Worm (Caenorhabditis elegans) whole organism, young adult: ENCODE data around the gene srw-38.

Experiments used
- B0336.3 ChIP-seq: fragments of 200-800 bp; sonication (Bioruptor generic); IDR thresholded peaks from 2 replicates; pipeline ENCODE4 v1.3.6; 2022; ENCODE audit warnings: missing genetic modification characterization, missing compliant biosample characterization
- F52B5.7 ChIP-seq: sonication (generic microtip); optimal IDR thresholded peaks from 2 replicates; lab custom pipeline; 2016; ENCODE audit warnings: mild to moderate bottlenecking, missing genetic modification characterization, missing compliant biosample characterization
- ceh-40 ChIP-seq: fragments of 200-800 bp; sonication (Bioruptor generic); IDR thresholded peaks from 2 replicates; pipeline ENCODE4 v1.3.6; 2022; ENCODE audit warnings: missing genetic modification characterization, missing compliant biosample characterization
- ets-4 ChIP-seq: fragments of 200-800 bp; sonication (Bioruptor generic); optimal IDR thresholded peaks from 2 replicates; lab custom pipeline; 2018; ENCODE audit warnings: mild to moderate bottlenecking, missing genetic modification characterization, missing compliant biosample characterization
- hlh-12 ChIP-seq: sonication (generic microtip); optimal IDR thresholded peaks from 2 replicates; lab custom pipeline; 2016; ENCODE audit warnings: missing genetic modification characterization, missing compliant biosample characterization
- lin-35 ChIP-seq, 3 experiments: fragments of 150-350 bp in 2 of 3; sonication (generic microtip) in 1 of 3; optimal IDR thresholded peaks; 2 replicates each; lab custom pipeline; 2014 to 2018; ENCODE audit warnings: missing biosample characterization in 3 of 3, missing genetic modification characterization in 3 of 3, missing genetic modification reagents in 3 of 3
- madf-10 ChIP-seq: sonication (generic microtip); optimal IDR thresholded peaks from 2 replicates; lab custom pipeline; 2016; ENCODE audit warnings: mild to moderate bottlenecking, missing genetic modification characterization, missing compliant biosample characterization
- madf-6 ChIP-seq: fragments of 200-800 bp; sonication (Bioruptor generic); IDR thresholded peaks from 2 replicates; pipeline ENCODE4 v1.3.6; 2022; ENCODE audit warnings: missing genetic modification reagents, missing genetic modification characterization, missing compliant biosample characterization
- rpc-1 ChIP-seq, 2 experiments: fragments of 150-350 bp in 1 of 2; sonication (generic microtip) in 1 of 2; optimal IDR thresholded peaks; 2 replicates each; lab custom pipeline; 2014 to 2018; ENCODE audit warnings: missing biosample characterization in 1 of 2, missing genetic modification characterization in 1 of 2, missing genetic modification reagents in 1 of 2, missing genotype in 1 of 2
- sdz-38 ChIP-seq: sonication (generic microtip); optimal IDR thresholded peaks from 2 replicates; lab custom pipeline; 2016; ENCODE audit warnings: missing genotype, missing genetic modification characterization, missing compliant biosample characterization
- sea-2 ChIP-seq: fragments of 200-800 bp; sonication (Bioruptor generic); IDR thresholded peaks from 2 replicates; pipeline ENCODE4 v1.3.6; 2022; ENCODE audit warnings: missing genetic modification characterization, missing compliant biosample characterization
- snpc-1.1 ChIP-seq: sonication (generic microtip); optimal IDR thresholded peaks from 2 replicates; lab custom pipeline; 2017; ENCODE audit warnings: missing genetic modification characterization, mild to moderate bottlenecking, missing compliant biosample characterization, antibody characterized with exemption, moderate library complexity, missing genotype, missing genetic modification reagents; ENCODE audit not compliant: insufficient read depth

DNA sequence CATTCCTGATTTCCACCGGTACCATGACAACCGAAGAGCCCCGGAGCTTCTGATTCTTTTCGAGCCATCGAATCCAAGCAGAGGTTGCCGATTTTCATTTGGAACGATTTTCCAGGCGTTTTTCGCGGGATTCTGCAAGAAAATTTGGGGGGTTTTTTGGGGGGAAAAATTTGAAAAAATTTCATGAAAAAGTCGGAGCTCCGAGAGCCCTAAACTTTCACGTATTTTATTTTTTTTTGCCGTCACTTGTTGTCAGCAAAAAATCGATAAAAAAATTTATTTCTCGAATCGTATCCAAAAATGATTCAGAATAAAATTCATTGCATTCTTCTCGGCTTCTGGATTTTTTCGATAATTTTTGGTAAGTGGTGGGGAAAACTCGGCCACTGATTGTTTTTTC is 46.7 kb downstream of the srw-38 start, which contains the start of gene Y116F11B.13:
- TF ChIP-seq madf-6 (GFP tag; lab: Robert Waterston, UW) (no peak), sdz-38 (no peak), hlh-12 (no peak), madf-10 (tag; lab: Kevin White, UChicago) (no peak), ets-4 (GFP tag; lab: Kevin White, UChicago) (no peak), lin-35 (GFP tag; optimal IDR thresholded peaks at IDR 0.05; lab: Kevin White, UChicago) (no peak), B0336.3 (no peak), rpc-1 (optimal IDR thresholded peaks at IDR 0.05; lab: Kevin White, UChicago) (no peak), rpc-1 (tag; optimal IDR thresholded peaks at IDR 0.05; lab: Kevin White, UChicago) (no peak), ceh-40 (GFP tag; lab: Robert Waterston, UW) (no peak), sea-2 (GFP tag; lab: Robert Waterston, UW) (no peak), snpc-1.1 (tag; lab: Kevin White, UChicago) (no peak), F52B5.7 (no peak)
